Fruit fly (Drosophila melanogaster) whole organism, embryonic: ENCODE results near the gene PhKgamma.

Experiments used
- ATbp ChIP-seq: fragments of 200-800 bp; sonication (Bioruptor generic); optimal IDR thresholded peaks from 2 replicates; lab custom pipeline; 2017; ENCODE audit warnings: missing biosample characterization, mild to moderate bottlenecking, missing genetic modification characterization, missing genetic modification reagents
- Awh ChIP-seq: fragments of 200-800 bp; sonication (Bioruptor generic); IDR thresholded peaks from 2 replicates; pipeline ENCODE4, ENCODE4 v1.3.6; 2022; ENCODE audit warnings: missing biosample characterization, missing genetic modification characterization
- CG1024 ChIP-seq: fragments of 200-800 bp; sonication (Bioruptor generic); IDR thresholded peaks from 2 replicates; pipeline ENCODE4 v1.3.6; 2022; ENCODE audit warnings: missing biosample characterization, missing genetic modification characterization
- CG11560 ChIP-seq: fragments of 200-800 bp; sonication (Bioruptor generic); IDR thresholded peaks from 3 replicates; pipeline ENCODE4 v1.3.6; 2022; ENCODE audit warnings: missing biosample characterization, missing genetic modification characterization
- CG11695 ChIP-seq: fragments of 200-800 bp; sonication (Bioruptor generic); IDR thresholded peaks from 3 replicates; pipeline ENCODE4 v1.3.6; 2022; ENCODE audit warnings: missing biosample characterization, missing genetic modification characterization
- CG18599 ChIP-seq: fragments of 200-800 bp; sonication (Bioruptor generic); optimal IDR thresholded peaks from 3 replicates; lab custom pipeline; 2017; ENCODE audit warnings: missing biosample characterization, missing genetic modification characterization, mild to moderate bottlenecking, moderate library complexity, missing genetic modification reagents
- CG2875 ChIP-seq: fragments of 200-800 bp; sonication (Bioruptor generic); optimal IDR thresholded peaks from 2 replicates; lab custom pipeline; 2017; ENCODE audit warnings: missing biosample characterization, mild to moderate bottlenecking, missing genetic modification characterization, missing genetic modification reagents
- CG2889 ChIP-seq: fragments of 200-800 bp; sonication (Bioruptor generic); IDR thresholded peaks from 3 replicates; pipeline ENCODE4 v1.3.6; 2022; ENCODE audit warnings: missing biosample characterization, missing genetic modification characterization
- CG32772 ChIP-seq: fragments of 200-800 bp; sonication (Bioruptor generic); IDR thresholded peaks from 2 replicates; pipeline ENCODE4 v1.3.6; 2022; ENCODE audit warnings: missing biosample characterization, missing genetic modification characterization
- CG3726 ChIP-seq: fragments of 200-800 bp; sonication (Bioruptor generic); IDR thresholded peaks from 3 replicates; pipeline ENCODE4, ENCODE4 v1.3.6; 2022; ENCODE audit warnings: missing biosample characterization, missing genetic modification characterization
- CG43689 ChIP-seq: fragments of 200-800 bp; sonication (Bioruptor generic); IDR thresholded peaks from 2 replicates; pipeline ENCODE4 v1.3.6; 2022; ENCODE audit warnings: missing biosample characterization, missing genetic modification characterization
- CG5180 ChIP-seq: fragments of 200-800 bp; sonication (Bioruptor generic); optimal IDR thresholded peaks from 3 replicates; lab custom pipeline; 2017; ENCODE audit warnings: missing biosample characterization, missing genetic modification characterization, mild to moderate bottlenecking, moderate library complexity, missing genetic modification reagents
- CG9215 ChIP-seq: fragments of 200-800 bp; sonication (Bioruptor generic); IDR thresholded peaks from 2 replicates; pipeline ENCODE4 v1.3.6; 2022; ENCODE audit warnings: missing biosample characterization, missing genetic modification characterization
- CHES-1-like ChIP-seq: fragments of 200-800 bp; sonication (Bioruptor generic); optimal IDR thresholded peaks from 2 replicates; lab custom pipeline; 2016; ENCODE audit warnings: missing biosample characterization, missing genetic modification characterization
- CTCF ChIP-seq: fragments of 200-800 bp; sonication (Bioruptor generic); optimal IDR thresholded peaks from 2 replicates; lab custom pipeline; 2017; ENCODE audit warnings: missing biosample characterization, mild to moderate bottlenecking, missing genetic modification characterization, moderate library complexity
- D19B ChIP-seq: fragments of 200-800 bp; sonication (Bioruptor generic); optimal IDR thresholded peaks from 2 replicates; lab custom pipeline; 2017; ENCODE audit warnings: missing biosample characterization, mild to moderate bottlenecking, missing genetic modification characterization
- Dip2 ChIP-seq: fragments of 200-800 bp; sonication (Bioruptor generic); IDR thresholded peaks from 2 replicates; pipeline ENCODE4 v1.3.6; 2022; ENCODE audit warnings: missing biosample characterization, missing genetic modification characterization
- GATAe ChIP-seq: fragments of 200-800 bp; sonication (Bioruptor generic); conservative IDR thresholded peaks from 2 replicates; pipeline ENCODE4 v1.3.6; 2022; ENCODE audit warnings: missing biosample characterization, missing genetic modification characterization
- Lim3 ChIP-seq: fragments of 200-800 bp; sonication (Bioruptor generic); IDR thresholded peaks from 2 replicates; pipeline ENCODE4 v1.3.6; 2022; ENCODE audit warnings: missing biosample characterization, missing genetic modification characterization
- Mad ChIP-seq: fragments of 200-800 bp; sonication (Bioruptor generic); optimal IDR thresholded peaks from 2 replicates; lab custom pipeline; 2016; ENCODE audit warnings: missing biosample characterization, missing genetic modification characterization
- Max ChIP-seq: fragments of 200-800 bp; sonication (Bioruptor generic); optimal IDR thresholded peaks from 2 replicates; lab custom pipeline; 2016; ENCODE audit warnings: missing biosample characterization, mild to moderate bottlenecking, missing genetic modification characterization
- Mrtf ChIP-seq: fragments of 200-800 bp; sonication (Bioruptor generic); IDR thresholded peaks from 3 replicates; pipeline ENCODE4 v1.3.6; 2022; ENCODE audit warnings: missing biosample characterization, missing genetic modification characterization
- NFAT ChIP-seq: fragments of 200-800 bp; sonication (Bioruptor generic); IDR thresholded peaks from 2 replicates; pipeline ENCODE4 v1.3.6; 2022; ENCODE audit warnings: missing biosample characterization, missing genetic modification characterization
- Nf-YA ChIP-seq: fragments of 200-800 bp; sonication (Bioruptor generic); IDR thresholded peaks from 2 replicates; pipeline ENCODE4 v1.3.6; 2022; ENCODE audit warnings: missing biosample characterization, missing genetic modification characterization
- Oli ChIP-seq: fragments of 200-800 bp; sonication (Bioruptor generic); optimal IDR thresholded peaks from 2 replicates; lab custom pipeline; 2018; ENCODE audit warnings: missing biosample characterization, mild to moderate bottlenecking, missing genetic modification characterization, moderate library complexity
- Opbp ChIP-seq: fragments of 200-800 bp; sonication (Bioruptor generic); IDR thresholded peaks from 3 replicates; pipeline ENCODE4 v1.3.6; 2022; ENCODE audit warnings: missing biosample characterization, missing genetic modification characterization; ENCODE audit not compliant: partially characterized antibody
- PHDP ChIP-seq: fragments of 200-800 bp; sonication (Bioruptor generic); optimal IDR thresholded peaks from 3 replicates; lab custom pipeline; 2018; ENCODE audit warnings: missing biosample characterization, mild to moderate bottlenecking, missing genetic modification characterization, moderate library complexity
- Six4 ChIP-seq: fragments of 200-800 bp; sonication (Bioruptor generic); optimal IDR thresholded peaks from 2 replicates; lab custom pipeline; 2016; ENCODE audit warnings: missing biosample characterization, missing genetic modification characterization
- Sox102F ChIP-seq: fragments of 200-800 bp; sonication (Bioruptor generic); optimal IDR thresholded peaks from 2 replicates; lab custom pipeline; 2018; ENCODE audit warnings: missing biosample characterization, mild to moderate bottlenecking, missing genetic modification characterization, moderate library complexity
- Taf1 ChIP-seq: fragments of 200-800 bp; sonication (Bioruptor generic); IDR thresholded peaks from 2 replicates; pipeline ENCODE4 v1.3.6; 2022; ENCODE audit warnings: missing biosample characterization, missing genetic modification characterization
- ash1 ChIP-seq: fragments of 200-800 bp; sonication (Bioruptor generic); optimal IDR thresholded peaks from 2 replicates; lab custom pipeline; 2018; ENCODE audit warnings: missing biosample characterization, mild to moderate bottlenecking, missing genetic modification characterization
- croc ChIP-seq: fragments of 200-800 bp; sonication (Bioruptor generic); conservative IDR thresholded peaks from 3 replicates; pipeline ENCODE4 v1.3.6; 2022; ENCODE audit warnings: missing biosample characterization, missing genetic modification characterization
- fd3F ChIP-seq: fragments of 200-800 bp; sonication (Bioruptor generic); optimal IDR thresholded peaks from 2 replicates; lab custom pipeline; 2018; ENCODE audit warnings: missing biosample characterization, mild to moderate bottlenecking, missing genetic modification characterization, moderate library complexity
- gsb-n ChIP-seq: fragments of 200-800 bp; sonication (Bioruptor generic); optimal IDR thresholded peaks from 3 replicates; lab custom pipeline; 2018; ENCODE audit warnings: missing biosample characterization, mild to moderate bottlenecking, missing genetic modification characterization
- inv ChIP-seq: fragments of 200-800 bp; sonication (Bioruptor generic); IDR thresholded peaks from 2 replicates; pipeline ENCODE4 v1.3.6; 2022; ENCODE audit warnings: missing biosample characterization, missing genetic modification characterization; ENCODE audit not compliant: partially characterized antibody
- lbe ChIP-seq: fragments of 200-800 bp; sonication (Bioruptor generic); optimal IDR thresholded peaks from 2 replicates; lab custom pipeline; 2016; ENCODE audit warnings: missing biosample characterization, mild to moderate bottlenecking, missing genetic modification characterization
- lola ChIP-seq, 3 experiments: fragments of >200 bp in 2 of 3; fragments of 200-800 bp in 1 of 3; sonication (Bioruptor generic) in 1 of 3; optimal IDR thresholded peaks; 2 replicates each; lab custom pipeline; 2017 to 2019; ENCODE audit warnings: missing biosample characterization in 3 of 3, missing genetic modification characterization in 3 of 3, mild to moderate bottlenecking in 1 of 3, moderate library complexity in 1 of 3
- maf-S ChIP-seq: fragments of 200-800 bp; sonication (Bioruptor generic); optimal IDR thresholded peaks from 2 replicates; lab custom pipeline; 2016; ENCODE audit warnings: missing biosample characterization, missing genetic modification characterization
- pan ChIP-seq, 4 experiments: fragments of >200 bp in 3 of 4; fragments of 200-800 bp in 1 of 4; sonication (Bioruptor generic) in 1 of 4; optimal IDR thresholded peaks in 3 of 4; IDR thresholded peaks in 1 of 4; 2 replicates each; pipeline versions ENCODE4 v1.3.6 to Lab custom; 2017 to 2022; ENCODE audit warnings: missing biosample characterization in 2 of 4, missing genetic modification characterization in 2 of 4, mixed read lengths in 1 of 4
- pb ChIP-seq: fragments of 200-800 bp; sonication (Bioruptor generic); optimal IDR thresholded peaks from 3 replicates; lab custom pipeline; 2016; ENCODE audit warnings: missing biosample characterization, missing genetic modification characterization
- pho ChIP-seq: fragments of 200-800 bp; sonication (Bioruptor generic); optimal IDR thresholded peaks from 2 replicates; lab custom pipeline; 2016; ENCODE audit warnings: missing biosample characterization, missing genetic modification characterization
- pros ChIP-seq: fragments of 200-800 bp; sonication (Bioruptor generic); optimal IDR thresholded peaks from 3 replicates; lab custom pipeline; 2019; ENCODE audit warnings: missing biosample characterization, mild to moderate bottlenecking, missing genetic modification characterization, moderate library complexity
- psq ChIP-seq: fragments of 200-800 bp; sonication (Bioruptor generic); optimal IDR thresholded peaks from 2 replicates; lab custom pipeline; 2017; ENCODE audit warnings: missing biosample characterization, missing genetic modification characterization
- repo ChIP-seq: fragments of 200-800 bp; sonication (Bioruptor generic); optimal IDR thresholded peaks from 2 replicates; lab custom pipeline; 2016; ENCODE audit warnings: missing biosample characterization, missing genetic modification characterization
- ro ChIP-seq: fragments of 200-800 bp; sonication (Bioruptor generic); IDR thresholded peaks from 2 replicates; pipeline ENCODE4 v1.3.6; 2022; ENCODE audit warnings: missing biosample characterization, missing genetic modification characterization
- sna ChIP-seq: fragments of 200-800 bp; sonication (Bioruptor generic); IDR thresholded peaks from 2 replicates; pipeline ENCODE4 v1.3.6; 2022; ENCODE audit warnings: missing biosample characterization, missing genetic modification characterization; ENCODE audit not compliant: partially characterized antibody
- sqz ChIP-seq: fragments of 200-800 bp; sonication (Bioruptor generic); optimal IDR thresholded peaks from 3 replicates; lab custom pipeline; 2018; ENCODE audit warnings: missing biosample characterization, mild to moderate bottlenecking, missing genetic modification characterization
- ssp ChIP-seq: fragments of 200-800 bp; sonication (Bioruptor generic); IDR thresholded peaks from 2 replicates; pipeline ENCODE4 v1.3.6; 2022; ENCODE audit warnings: missing biosample characterization, missing genetic modification characterization
- tin ChIP-seq: fragments of 200-800 bp; sonication (Bioruptor generic); optimal IDR thresholded peaks from 3 replicates; lab custom pipeline; 2016; ENCODE audit warnings: missing biosample characterization, missing genetic modification characterization
- zen2 ChIP-seq: fragments of 200-800 bp; sonication (Bioruptor generic); IDR thresholded peaks from 3 replicates; pipeline ENCODE4 v1.3.6; 2022; ENCODE audit warnings: missing biosample characterization, missing genetic modification characterization; ENCODE audit not compliant: partially characterized antibody

PhKgamma gene

dm6 chrX:11678539-11679040 is 16.3 kb upstream of the PhKgamma start, which contains the start of the genes Vlet and bif (continued):
- no peak for TF ChIP-seq Lim3 (GFP tag; lab: Robert Waterston, UW)
- no peak for TF ChIP-seq CG1024 (GFP tag; lab: Robert Waterston, UW)
- TF ChIP-seq tin = peak; percentile 72
- TF ChIP-seq pb (GFP tag; lab: Kevin White, UChicago) = no peak
- no peak for TF ChIP-seq pan (optimal IDR thresholded peaks at IDR 0.05; lab: Kevin White, UChicago)
- TF ChIP-seq pan (GFP tag; optimal IDR thresholded peaks at IDR 0.05 in 1 of 2, IDR thresholded peaks at IDR 0.05 in 1 of 2) = peak in 1 of 2 experiments; percentile 49
- no peak for TF ChIP-seq sna
- TF ChIP-seq CG3726 = no peak
- peak; percentile 71 for TF ChIP-seq CG18599 (GFP tag; lab: Kevin White, UChicago)
- TF ChIP-seq repo = no peak
- peak; percentile 61; the same call in 2 of the 3 replicates for TF ChIP-seq CG11560 (tag; lab: Robert Waterston, UW)
- peak in 1 of 3 experiments; percentile 69 for TF ChIP-seq lola (GFP tag; optimal IDR thresholded peaks at IDR 0.05; lab: Kevin White, UChicago)
- peak; percentile 54; the same call in 1 of the 2 replicates for TF ChIP-seq inv (GFP tag; lab: Robert Waterston, UW)
- TF ChIP-seq gsb-n (tag; lab: Kevin White, UChicago) = peak; percentile 40
- no peak for TF ChIP-seq Awh (GFP tag; lab: Robert Waterston, UW)
- peak; percentile 46 for TF ChIP-seq ssp
- no peak for TF ChIP-seq Nf-YA (GFP tag; lab: Robert Waterston, UW)
- peak; percentile 34 for TF ChIP-seq sqz
- TF ChIP-seq CG11695 (GFP tag; lab: Robert Waterston, UW) = peak; percentile 24; the same call in 1 of the 3 replicates
- peak; percentile 71 for TF ChIP-seq CG9215 (GFP tag; lab: Robert Waterston, UW)
- TF ChIP-seq pros = no peak
- TF ChIP-seq CG43689 (GFP tag; lab: Robert Waterston, UW) = no peak
- peak; percentile 60 for TF ChIP-seq PHDP (tag; lab: Kevin White, UChicago)
- TF ChIP-seq ATbp (GFP tag; lab: Kevin White, UChicago) = peak; percentile 41
- TF ChIP-seq Max (GFP tag; lab: Kevin White, UChicago) = peak; percentile 31
- peak; percentile 58 for TF ChIP-seq Oli (tag; lab: Kevin White, UChicago)
- no peak for TF ChIP-seq Mrtf (GFP tag; lab: Robert Waterston, UW)
- TF ChIP-seq lbe (GFP tag; lab: Kevin White, UChicago) = peak; percentile 42
- peak; percentile 25 for TF ChIP-seq CG5180
- peak; percentile 39 for TF ChIP-seq pho
- peak; percentile 34 for TF ChIP-seq Six4 (GFP tag; lab: Kevin White, UChicago)
- TF ChIP-seq zen2 = no peak
- peak; percentile 59; the same call in 1 of the 2 replicates for TF ChIP-seq CG32772 (GFP tag; lab: Robert Waterston, UW)
- TF ChIP-seq Sox102F (GFP tag; lab: Kevin White, UChicago) = no peak
- TF ChIP-seq GATAe (GFP tag; lab: Robert Waterston, UW) = no peak
- no peak for TF ChIP-seq maf-S (GFP tag; lab: Kevin White, UChicago)
- no peak for TF ChIP-seq Taf1
- TF ChIP-seq Dip2 (GFP tag; lab: Robert Waterston, UW) = no peak
- no peak for TF ChIP-seq ro (GFP tag; lab: Robert Waterston, UW)
- peak; percentile 27 for TF ChIP-seq fd3F (GFP tag; lab: Kevin White, UChicago)
- TF ChIP-seq CG2889 = no peak
- TF ChIP-seq croc (GFP tag; lab: Robert Waterston, UW) = peak; percentile 23; the same call in 2 of the 3 replicates
- peak; percentile 51 for TF ChIP-seq D19B (GFP tag; lab: Kevin White, UChicago)
- TF ChIP-seq CTCF (GFP tag; lab: Kevin White, UChicago) = no peak
- TF ChIP-seq psq (GFP tag; lab: Kevin White, UChicago) = no peak
- no peak for TF ChIP-seq Mad (GFP tag; lab: Kevin White, UChicago)
- TF ChIP-seq CHES-1-like (GFP tag; lab: Kevin White, UChicago) = no peak
- peak; percentile 68 for TF ChIP-seq Opbp (GFP tag; lab: Robert Waterston, UW)
- no peak for TF ChIP-seq CG2875 (GFP tag; lab: Kevin White, UChicago)
- no peak for TF ChIP-seq NFAT (GFP tag; lab: Robert Waterston, UW)
- no peak for TF ChIP-seq ash1
